Worm (Caenorhabditis elegans) whole organism, young adult: ENCODE data around the gene W09D10.4.
A peak's percentile ranks its signal among the peaks of the same experiment; 100 is the strongest.

Source experiments
- B0035.1 ChIP-seq: sonication (generic microtip); optimal IDR thresholded peaks from 2 replicates; lab custom pipeline; 2016; ENCODE audit warnings: missing genetic modification characterization, mild to moderate bottlenecking, missing compliant biosample characterization, missing genotype, missing genetic modification reagents
- B0261.1 ChIP-seq: sonication (generic microtip); optimal IDR thresholded peaks from 2 replicates; lab custom pipeline; 2016; ENCODE audit warnings: mild to moderate bottlenecking, missing genetic modification characterization, moderate library complexity, missing compliant biosample characterization
- C06A6.2 ChIP-seq: fragments of 200-800 bp; sonication (Bioruptor generic); conservative IDR thresholded peaks from 2 replicates; pipeline ENCODE4 v1.3.6; 2022; ENCODE audit warnings: missing genetic modification characterization, missing compliant biosample characterization
- K11D2.4 ChIP-seq: fragments of 200-800 bp; sonication (Bioruptor generic); IDR thresholded peaks from 2 replicates; pipeline ENCODE4 v1.3.6; 2022; ENCODE audit warnings: missing genetic modification reagents, missing genetic modification characterization, missing compliant biosample characterization
- K12H6.12 ChIP-seq: fragments of 200-800 bp; sonication (Bioruptor generic); optimal IDR thresholded peaks from 2 replicates; lab custom pipeline; 2018; ENCODE audit warnings: mild to moderate bottlenecking, missing genetic modification characterization, missing compliant biosample characterization
- Y67H2A.10 ChIP-seq: fragments of 200-800 bp; sonication (Bioruptor generic); conservative IDR thresholded peaks from 2 replicates; pipeline ENCODE4 v1.3.6; 2022; ENCODE audit warnings: missing genetic modification reagents, missing genetic modification characterization, missing compliant biosample characterization
- Y79H2A.3 ChIP-seq: fragments of 200-800 bp; sonication (Bioruptor generic); conservative IDR thresholded peaks from 2 replicates; pipeline ENCODE4 v1.3.6; 2022; ENCODE audit warnings: missing genetic modification reagents, missing genetic modification characterization, missing compliant biosample characterization
- aptf-2 ChIP-seq: fragments of 200-800 bp; sonication (Bioruptor generic); conservative IDR thresholded peaks from 2 replicates; pipeline ENCODE4 v1.3.6; 2022; ENCODE audit warnings: missing genetic modification reagents, missing genetic modification characterization, missing compliant biosample characterization
- attf-5 ChIP-seq: fragments of 200-800 bp; sonication (Bioruptor generic); optimal IDR thresholded peaks from 2 replicates; lab custom pipeline; 2018; ENCODE audit warnings: mild to moderate bottlenecking, missing genetic modification characterization, missing compliant biosample characterization
- attf-6 ChIP-seq: fragments of 200-800 bp; sonication (Bioruptor generic); IDR thresholded peaks from 2 replicates; pipeline ENCODE4 v1.3.6; 2022; ENCODE audit warnings: missing genetic modification reagents, missing genetic modification characterization, missing compliant biosample characterization
- cebp-2 ChIP-seq: fragments of 200-800 bp; sonication (Bioruptor generic); IDR thresholded peaks from 2 replicates; pipeline ENCODE4 v1.3.6; 2022; ENCODE audit warnings: missing genetic modification characterization, missing compliant biosample characterization
- ceh-100 ChIP-seq: fragments of 200-800 bp; sonication (Bioruptor generic); IDR thresholded peaks from 2 replicates; pipeline ENCODE4 v1.3.6; 2022; ENCODE audit warnings: missing genetic modification reagents, missing genetic modification characterization, missing compliant biosample characterization
- ceh-91 ChIP-seq: fragments of 200-800 bp; sonication (Bioruptor generic); IDR thresholded peaks from 2 replicates; pipeline ENCODE4 v1.3.6; 2022; ENCODE audit warnings: missing genetic modification reagents, missing genetic modification characterization, missing compliant biosample characterization
- die-1 ChIP-seq: sonication (generic microtip); optimal IDR thresholded peaks from 2 replicates; lab custom pipeline; 2016; ENCODE audit warnings: missing genotype, mild to moderate bottlenecking, missing genetic modification characterization, missing compliant biosample characterization
- egl-18 ChIP-seq: fragments of 200-800 bp; sonication (Bioruptor generic); IDR thresholded peaks from 2 replicates; pipeline ENCODE4 v1.3.6; 2022; ENCODE audit warnings: missing genetic modification reagents, missing genetic modification characterization, missing compliant biosample characterization
- egrh-3 ChIP-seq: fragments of 200-800 bp; sonication (Bioruptor generic); IDR thresholded peaks from 2 replicates; pipeline ENCODE4 v1.3.6; 2022; ENCODE audit warnings: missing genetic modification reagents, missing genetic modification characterization, missing compliant biosample characterization
- gei-17 ChIP-seq: fragments of 200-800 bp; sonication (Bioruptor generic); optimal IDR thresholded peaks from 2 replicates; lab custom pipeline; 2018; ENCODE audit warnings: mild to moderate bottlenecking, missing genetic modification characterization, missing compliant biosample characterization
- hlh-12 ChIP-seq: sonication (generic microtip); optimal IDR thresholded peaks from 2 replicates; lab custom pipeline; 2016; ENCODE audit warnings: missing genetic modification characterization, missing compliant biosample characterization
- hmg-1.2 ChIP-seq: fragments of 200-800 bp; sonication (Bioruptor generic); IDR thresholded peaks from 2 replicates; pipeline ENCODE4 v1.3.6; 2022; ENCODE audit warnings: missing genetic modification reagents, missing genetic modification characterization, missing compliant biosample characterization
- hmg-20 ChIP-seq: fragments of 200-800 bp; sonication (Bioruptor generic); IDR thresholded peaks from 2 replicates; pipeline ENCODE4 v1.3.6; 2022; ENCODE audit warnings: missing genetic modification reagents, missing genetic modification characterization, missing compliant biosample characterization
- let-607 ChIP-seq, 2 experiments: fragments of 200-800 bp in 1 of 2; sonication (Bioruptor generic) in 1 of 2; sonication (generic microtip) in 1 of 2; optimal IDR thresholded peaks; 2 replicates each; lab custom pipeline; 2016 to 2018; ENCODE audit warnings: mild to moderate bottlenecking in 2 of 2, missing compliant biosample characterization in 2 of 2, missing genetic modification characterization in 2 of 2, moderate library complexity in 2 of 2, missing genotype in 1 of 2
- lin-40 ChIP-seq: sonication (generic microtip); optimal IDR thresholded peaks from 2 replicates; lab custom pipeline; 2016; ENCODE audit warnings: missing genetic modification characterization, mild to moderate bottlenecking, missing compliant biosample characterization, missing genotype, missing genetic modification reagents
- lin-54 ChIP-seq: fragments of 200-800 bp; sonication (Bioruptor generic); optimal IDR thresholded peaks from 2 replicates; lab custom pipeline; 2018; ENCODE audit warnings: mild to moderate bottlenecking, missing genetic modification characterization, missing compliant biosample characterization
- lsy-27 ChIP-seq: sonication (generic microtip); optimal IDR thresholded peaks from 2 replicates; lab custom pipeline; 2017; ENCODE audit warnings: missing genetic modification characterization, mild to moderate bottlenecking, missing compliant biosample characterization, antibody characterized with exemption, missing genotype, borderline replicate concordance; ENCODE audit not compliant: insufficient read depth
- madf-10 ChIP-seq: sonication (generic microtip); optimal IDR thresholded peaks from 2 replicates; lab custom pipeline; 2016; ENCODE audit warnings: mild to moderate bottlenecking, missing genetic modification characterization, missing compliant biosample characterization
- madf-3 ChIP-seq: fragments of 200-800 bp; sonication (Bioruptor generic); IDR thresholded peaks from 2 replicates; pipeline ENCODE4 v1.3.6; 2022; ENCODE audit warnings: missing genetic modification reagents, missing genetic modification characterization, missing compliant biosample characterization
- madf-8 ChIP-seq: fragments of 200-800 bp; sonication (Bioruptor generic); conservative IDR thresholded peaks from 2 replicates; pipeline ENCODE4 v1.3.6; 2022; ENCODE audit warnings: missing genetic modification reagents, missing genetic modification characterization, missing compliant biosample characterization
- mcd-1 ChIP-seq: fragments of 200-800 bp; sonication (Bioruptor generic); IDR thresholded peaks from 2 replicates; pipeline ENCODE4 v1.3.6; 2022; ENCODE audit warnings: missing genetic modification reagents, missing genetic modification characterization, missing compliant biosample characterization
- mes-4 ChIP-seq: sonication (generic microtip); optimal IDR thresholded peaks from 2 replicates; lab custom pipeline; 2016; ENCODE audit warnings: missing genotype, missing genetic modification characterization, missing compliant biosample characterization
- mxl-1 ChIP-seq: sonication (generic microtip); optimal IDR thresholded peaks from 2 replicates; lab custom pipeline; 2016; ENCODE audit warnings: missing genetic modification characterization, missing compliant biosample characterization
- nhr-27 ChIP-seq: fragments of 200-800 bp; sonication (Bioruptor generic); optimal IDR thresholded peaks from 2 replicates; lab custom pipeline; 2018; ENCODE audit warnings: mild to moderate bottlenecking, missing genetic modification characterization, moderate library complexity, missing compliant biosample characterization
- nhr-90 ChIP-seq: sonication (generic microtip); optimal IDR thresholded peaks from 2 replicates; lab custom pipeline; 2016; ENCODE audit warnings: missing genotype, mild to moderate bottlenecking, missing genetic modification characterization, missing compliant biosample characterization
- rcor-1 ChIP-seq: fragments of 200-800 bp; sonication (Bioruptor generic); IDR thresholded peaks from 2 replicates; pipeline ENCODE4 v1.3.6; 2022; ENCODE audit warnings: missing genetic modification reagents, missing genetic modification characterization, missing compliant biosample characterization
- rec-8 ChIP-seq, 2 experiments: sonication (generic microtip); optimal IDR thresholded peaks; 2 replicates each; lab custom pipeline; 2016; ENCODE audit warnings: mild to moderate bottlenecking in 2 of 2, missing genetic modification characterization in 2 of 2, missing genetic modification reagents in 2 of 2, missing genotype in 2 of 2, missing biosample characterization in 1 of 2, missing compliant biosample characterization in 1 of 2, moderate library complexity in 1 of 2
- rpc-1 ChIP-seq, 2 experiments: fragments of 150-350 bp in 1 of 2; sonication (generic microtip) in 1 of 2; optimal IDR thresholded peaks; 2 replicates each; lab custom pipeline; 2014 to 2018; ENCODE audit warnings: missing biosample characterization in 1 of 2, missing genetic modification characterization in 1 of 2, missing genetic modification reagents in 1 of 2, missing genotype in 1 of 2
- sdz-38 ChIP-seq: sonication (generic microtip); optimal IDR thresholded peaks from 2 replicates; lab custom pipeline; 2016; ENCODE audit warnings: missing genotype, missing genetic modification characterization, missing compliant biosample characterization
- snpc-1.3 ChIP-seq: sonication (generic microtip); optimal IDR thresholded peaks from 2 replicates; lab custom pipeline; 2017; ENCODE audit warnings: missing genetic modification characterization, mild to moderate bottlenecking, missing compliant biosample characterization, antibody characterized with exemption, moderate library complexity, missing genotype, missing genetic modification reagents; ENCODE audit not compliant: insufficient read depth
- sptf-2 ChIP-seq: fragments of 200-800 bp; sonication (Bioruptor generic); optimal IDR thresholded peaks from 2 replicates; lab custom pipeline; 2018; ENCODE audit warnings: mild to moderate bottlenecking, missing genetic modification characterization, missing compliant biosample characterization
- tlf-1 ChIP-seq: fragments of 200-800 bp; sonication (Bioruptor generic); optimal IDR thresholded peaks from 2 replicates; lab custom pipeline; 2018; ENCODE audit warnings: mild to moderate bottlenecking, missing genetic modification characterization, missing compliant biosample characterization
- unc-62 ChIP-seq: fragments of 150-350 bp; optimal IDR thresholded peaks from 2 replicates; lab custom pipeline; 2014; ENCODE audit warnings: missing biosample characterization, missing genetic modification reagents, missing genetic modification characterization
- zfh-2 ChIP-seq: fragments of 200-800 bp; sonication (Bioruptor generic); conservative IDR thresholded peaks from 2 replicates; pipeline ENCODE4 v1.3.6; 2022; ENCODE audit warnings: missing genetic modification reagents, missing genetic modification characterization, missing compliant biosample characterization
- ztf-18 ChIP-seq: sonication (generic microtip); optimal IDR thresholded peaks from 2 replicates; lab custom pipeline; 2016; ENCODE audit warnings: missing genotype, mild to moderate bottlenecking, missing genetic modification characterization, missing compliant biosample characterization
- ztf-25 ChIP-seq: fragments of 200-800 bp; sonication (Bioruptor generic); IDR thresholded peaks from 2 replicates; pipeline ENCODE4 v1.3.6; 2022; ENCODE audit warnings: missing genetic modification reagents, missing genetic modification characterization, missing compliant biosample characterization
- ztf-26 ChIP-seq: sonication (generic microtip); optimal IDR thresholded peaks from 2 replicates; lab custom pipeline; 2017; ENCODE audit warnings: missing genetic modification characterization, missing compliant biosample characterization
- ztf-28 ChIP-seq: fragments of 200-800 bp; sonication (Bioruptor generic); IDR thresholded peaks from 2 replicates; pipeline ENCODE4 v1.3.6; 2022; ENCODE audit warnings: missing genetic modification reagents, missing genetic modification characterization, missing compliant biosample characterization
- ztf-3 ChIP-seq: fragments of 200-800 bp; sonication (Bioruptor generic); optimal IDR thresholded peaks from 2 replicates; lab custom pipeline; 2018; ENCODE audit warnings: mild to moderate bottlenecking, missing genetic modification characterization, missing compliant biosample characterization

Gene W09D10.4

DNA sequence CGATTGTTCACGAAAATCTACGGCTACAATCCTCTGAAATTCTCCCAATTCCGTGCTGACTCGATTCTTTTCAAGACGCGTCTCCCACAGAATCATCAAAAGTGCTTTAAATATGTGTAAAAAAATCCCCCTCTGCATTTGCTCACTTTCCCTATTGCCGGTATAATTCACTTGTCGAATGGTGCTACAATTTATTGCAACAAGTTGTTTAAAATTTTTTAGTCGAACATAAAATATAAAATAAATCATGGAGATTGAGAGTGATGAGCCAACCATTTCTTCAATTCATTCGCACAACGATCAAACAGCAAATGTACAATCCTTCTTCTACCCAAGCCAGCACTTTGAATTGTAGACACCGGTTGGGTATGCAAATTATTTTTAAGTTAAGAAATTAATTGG is 30.4 kb upstream of the W09D10.4 start (continued):
- no peak for TF ChIP-seq aptf-2 (GFP tag; lab: Robert Waterston, UW)

- TF ChIP-seq C06A6.2, result peak; percentile 47; the same call in 1 of the 2 replicates
- TF ChIP-seq ztf-28, result peak; percentile 93
- TF ChIP-seq B0035.1 (tag; lab: Kevin White, UChicago), result peak; percentile 17
- no peak for TF ChIP-seq hlh-12 (tag; lab: Kevin White, UChicago)
- peak; percentile 98 for TF ChIP-seq mcd-1 (GFP tag; lab: Robert Waterston, UW)
- TF ChIP-seq zfh-2 (GFP tag; lab: Robert Waterston, UW), result peak; percentile 44; the same call in 1 of the 2 replicates
- peak; percentile 38 for TF ChIP-seq K12H6.12 (tag; lab: Kevin White, UChicago)
- no peak for TF ChIP-seq ztf-3 (GFP tag; lab: Kevin White, UChicago)
- TF ChIP-seq cebp-2 (GFP tag; lab: Robert Waterston, UW), result no peak
- TF ChIP-seq attf-6, result peak; percentile 87
- peak; percentile 68 for TF ChIP-seq lin-40 (tag; lab: Kevin White, UChicago)
- TF ChIP-seq ceh-100, result peak; percentile 87
- TF ChIP-seq ztf-25 (GFP tag; lab: Robert Waterston, UW), result peak; percentile 91
- no peak for TF ChIP-seq egl-18 (GFP tag; lab: Robert Waterston, UW)
- TF ChIP-seq die-1 (tag; lab: Kevin White, UChicago), result peak; percentile 38
- TF ChIP-seq Y79H2A.3, result peak; percentile 97
- TF ChIP-seq unc-62 (GFP tag; lab: Kevin White, UChicago), result no peak
- TF ChIP-seq rec-8 (tag; optimal IDR thresholded peaks at IDR 0.05; lab: Kevin White, UChicago), result no peak
- peak; percentile 94 for TF ChIP-seq rcor-1 (GFP tag; lab: Robert Waterston, UW)
- no peak for TF ChIP-seq nhr-27
- peak; percentile 99 for TF ChIP-seq tlf-1 (GFP tag; lab: Kevin White, UChicago)
- no peak for TF ChIP-seq lsy-27 (tag; lab: Kevin White, UChicago)
- peak; percentile 68 for TF ChIP-seq snpc-1.3 (tag; lab: Kevin White, UChicago)
- peak; percentile 97 for TF ChIP-seq madf-3 (GFP tag; lab: Robert Waterston, UW)
- peak; percentile 57; the same call in 1 of the 2 replicates for TF ChIP-seq hmg-20 (GFP tag; lab: Robert Waterston, UW)
- peak; percentile 54 for TF ChIP-seq ztf-26 (tag; lab: Kevin White, UChicago)
- TF ChIP-seq sdz-38 (tag; lab: Kevin White, UChicago), result no peak
- TF ChIP-seq let-607 (tag; optimal IDR thresholded peaks at IDR 0.05; lab: Kevin White, UChicago), result peak; percentile 97
- TF ChIP-seq nhr-90, result peak; percentile 82
- peak; percentile 3 for TF ChIP-seq sptf-2 (GFP tag; lab: Kevin White, UChicago)
- TF ChIP-seq ceh-91 (GFP tag; lab: Robert Waterston, UW), result peak; percentile 100
- peak; percentile 46; the same call in 1 of the 2 replicates for TF ChIP-seq egrh-3 (GFP tag; lab: Robert Waterston, UW)
- TF ChIP-seq mxl-1 (tag; lab: Kevin White, UChicago), result no peak
- peak; percentile 99 for TF ChIP-seq lin-54 (GFP tag; lab: Kevin White, UChicago)
- TF ChIP-seq gei-17 (GFP tag; lab: Kevin White, UChicago), result no peak
- TF ChIP-seq hmg-1.2 (GFP tag; lab: Robert Waterston, UW), result peak; percentile 86
- no peak for TF ChIP-seq mes-4
- peak; percentile 99 for TF ChIP-seq madf-8 (GFP tag; lab: Robert Waterston, UW)
- peak; percentile 78 for TF ChIP-seq madf-10 (tag; lab: Kevin White, UChicago)
- TF ChIP-seq Y67H2A.10 (GFP tag; lab: Robert Waterston, UW), result peak; percentile 94
- peak; percentile 86 for TF ChIP-seq ztf-18 (tag; lab: Kevin White, UChicago)
- no peak for TF ChIP-seq B0261.1 (tag; lab: Kevin White, UChicago)
- peak; percentile 99 for TF ChIP-seq attf-5
- no peak for TF ChIP-seq rpc-1 (optimal IDR thresholded peaks at IDR 0.05; lab: Kevin White, UChicago)
- TF ChIP-seq rpc-1 (tag; optimal IDR thresholded peaks at IDR 0.05; lab: Kevin White, UChicago), result no peak
- TF ChIP-seq K11D2.4 (GFP tag; lab: Robert Waterston, UW), result peak; percentile 72
These were observed 26.4 kb upstream of the W09D10.4 start, which contains the start of the genes tbb-1 and rib-2 for ce11 chrIII:10742382-10742860. TSS of gene tbb-1 (minus strand) at chrIII:10742432. TSS of gene rib-2 (plus strand) at chrIII:10742810.
